Worm (Caenorhabditis elegans) whole organism, mixed stage, embryonic: ENCODE results near the gene myo-5.

Experiments
- M03D4.4 ChIP-seq: sonication (generic microtip); optimal IDR thresholded peaks from 2 replicates; lab custom pipeline; 2017; ENCODE audit warnings: mild to moderate bottlenecking, missing genetic modification characterization, missing compliant biosample characterization
- bed-3 ChIP-seq: fragments of 200-800 bp; sonication (Bioruptor generic); optimal IDR thresholded peaks from 3 replicates; lab custom pipeline; 2018; ENCODE audit warnings: mild to moderate bottlenecking, missing genetic modification characterization, moderate library complexity, missing compliant biosample characterization
- blmp-1 ChIP-seq: fragments of 150-350 bp; optimal IDR thresholded peaks from 2 replicates; lab custom pipeline; 2014; ENCODE audit warnings: missing biosample characterization, missing genetic modification characterization
- ceh-43 ChIP-seq: fragments of 200-800 bp; sonication (Bioruptor generic); optimal IDR thresholded peaks from 2 replicates; lab custom pipeline; 2018; ENCODE audit warnings: mild to moderate bottlenecking, missing genetic modification characterization, moderate library complexity, missing compliant biosample characterization
- ceh-83 ChIP-seq: fragments of 200-800 bp; sonication (Bioruptor generic); optimal IDR thresholded peaks from 2 replicates; lab custom pipeline; 2018; ENCODE audit warnings: mild to moderate bottlenecking, missing genetic modification characterization, missing compliant biosample characterization
- cnd-1 ChIP-seq: fragments of 200-800 bp; sonication (Bioruptor generic); optimal IDR thresholded peaks from 2 replicates; lab custom pipeline; 2018; ENCODE audit warnings: mild to moderate bottlenecking, missing genetic modification characterization, missing compliant biosample characterization
- drap-1 ChIP-seq: fragments of 200-800 bp; sonication (Bioruptor generic); optimal IDR thresholded peaks from 3 replicates; lab custom pipeline; 2018; ENCODE audit warnings: mild to moderate bottlenecking, missing genetic modification characterization, missing compliant biosample characterization
- elt-1 ChIP-seq: sonication (generic microtip); optimal IDR thresholded peaks from 2 replicates; lab custom pipeline; 2017; ENCODE audit warnings: missing genetic modification characterization, mild to moderate bottlenecking, missing compliant biosample characterization, antibody characterized with exemption, moderate library complexity, borderline replicate concordance; ENCODE audit not compliant: insufficient read depth
- elt-3 ChIP-seq: fragments of 150-350 bp; optimal IDR thresholded peaks from 2 replicates; lab custom pipeline; 2014; ENCODE audit warnings: missing biosample characterization, missing genetic modification characterization
- flh-1 ChIP-seq: fragments of 200-800 bp; sonication (Bioruptor generic); optimal IDR thresholded peaks from 2 replicates; lab custom pipeline; 2018; ENCODE audit warnings: mild to moderate bottlenecking, missing genetic modification characterization, moderate library complexity, missing compliant biosample characterization
- ham-2 ChIP-seq: fragments of 200-800 bp; sonication (Bioruptor generic); optimal IDR thresholded peaks from 2 replicates; lab custom pipeline; 2018; ENCODE audit warnings: mild to moderate bottlenecking, missing genetic modification characterization, missing compliant biosample characterization
- hlh-1 ChIP-seq: fragments of 150-350 bp; optimal IDR thresholded peaks from 2 replicates; lab custom pipeline; 2014; ENCODE audit warnings: missing biosample characterization, missing genetic modification reagents, missing genetic modification characterization
- lsy-2 ChIP-seq: fragments of 150-350 bp; optimal IDR thresholded peaks from 2 replicates; lab custom pipeline; 2014; ENCODE audit warnings: missing biosample characterization, missing genetic modification characterization
- mab-5 ChIP-seq: fragments of 150-350 bp; optimal IDR thresholded peaks from 2 replicates; lab custom pipeline; 2014; ENCODE audit warnings: missing biosample characterization, missing genetic modification characterization
- mls-2 ChIP-seq: sonication (generic microtip); optimal IDR thresholded peaks from 2 replicates; lab custom pipeline; 2016; ENCODE audit warnings: mild to moderate bottlenecking, missing genetic modification characterization, moderate library complexity, missing compliant biosample characterization
- nhr-12 ChIP-seq: fragments of 150-350 bp; optimal IDR thresholded peaks from 2 replicates; lab custom pipeline; 2014; ENCODE audit warnings: missing biosample characterization, missing genetic modification characterization
- nhr-2 ChIP-seq: fragments of 150-350 bp; optimal IDR thresholded peaks from 2 replicates; lab custom pipeline; 2014; ENCODE audit warnings: missing biosample characterization, missing genetic modification characterization
- nhr-237 ChIP-seq: fragments of 150-350 bp; optimal IDR thresholded peaks from 2 replicates; lab custom pipeline; 2014; ENCODE audit warnings: missing biosample characterization, missing genetic modification characterization
- nhr-28 ChIP-seq: fragments of 150-350 bp; optimal IDR thresholded peaks from 2 replicates; lab custom pipeline; 2014; ENCODE audit warnings: missing biosample characterization, missing genetic modification characterization
- nhr-76 ChIP-seq: sonication (generic microtip); optimal IDR thresholded peaks from 2 replicates; lab custom pipeline; 2017; ENCODE audit warnings: missing biosample characterization, missing genetic modification characterization
- pha-4 ChIP-seq: fragments of 150-350 bp; optimal IDR thresholded peaks from 2 replicates; lab custom pipeline; 2018; ENCODE audit warnings: missing biosample characterization, missing genetic modification reagents, missing genetic modification characterization
- sem-2 ChIP-seq: fragments of 200-800 bp; sonication (Bioruptor generic); optimal IDR thresholded peaks from 2 replicates; lab custom pipeline; 2018; ENCODE audit warnings: mild to moderate bottlenecking, missing genetic modification characterization, missing compliant biosample characterization
- snpc-4 ChIP-seq: fragments of 150-350 bp; optimal IDR thresholded peaks from 2 replicates; lab custom pipeline; 2014; ENCODE audit warnings: missing biosample characterization, missing genetic modification characterization
- sptf-1 ChIP-seq: sonication (generic microtip); optimal IDR thresholded peaks from 2 replicates; lab custom pipeline; 2017; ENCODE audit warnings: mild to moderate bottlenecking, missing genetic modification characterization, moderate library complexity, missing compliant biosample characterization
- tbx-8 ChIP-seq: fragments of 200-800 bp; sonication (Bioruptor generic); optimal IDR thresholded peaks from 2 replicates; lab custom pipeline; 2018; ENCODE audit warnings: mild to moderate bottlenecking, missing genetic modification characterization, moderate library complexity, missing compliant biosample characterization
- unc-39 ChIP-seq: fragments of 150-350 bp; optimal IDR thresholded peaks from 2 replicates; lab custom pipeline; 2014; ENCODE audit warnings: missing biosample characterization, missing genetic modification characterization
- unc-62 ChIP-seq: fragments of 150-350 bp; optimal IDR thresholded peaks from 2 replicates; lab custom pipeline; 2014; ENCODE audit warnings: missing biosample characterization, missing genetic modification reagents, missing genetic modification characterization
- ztf-11 ChIP-seq: fragments of 150-350 bp; optimal IDR thresholded peaks from 2 replicates; lab custom pipeline; 2014; ENCODE audit warnings: missing biosample characterization, missing genetic modification characterization

myo-5 gene

DNA sequence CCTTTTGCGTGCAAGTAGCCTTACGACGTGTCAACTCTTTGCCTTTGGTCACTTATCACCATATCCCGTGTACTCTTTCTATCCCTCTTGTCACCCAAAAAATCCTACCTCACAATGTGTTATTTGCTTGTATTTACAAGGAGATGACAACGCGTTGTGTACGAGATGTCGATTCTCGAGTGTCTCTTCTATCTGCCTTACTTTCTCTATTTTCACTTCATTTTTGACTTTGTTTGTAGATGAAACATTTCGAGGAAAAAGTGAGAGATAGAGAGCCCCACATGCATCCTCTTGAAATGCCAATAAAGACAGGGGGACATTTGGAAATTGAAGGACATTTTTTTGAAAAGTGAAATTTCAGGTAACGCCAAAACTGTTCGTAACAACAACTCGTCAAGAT lies 2.0 kb downstream of the myo-5 start:
- TF ChIP-seq nhr-237 (tag; lab: Kevin White, UChicago) (peak; percentile 4), unc-39 (tag; lab: Kevin White, UChicago) (no peak)
- TF ChIP-seq, all 35 proteins: peak for 1

DNA sequence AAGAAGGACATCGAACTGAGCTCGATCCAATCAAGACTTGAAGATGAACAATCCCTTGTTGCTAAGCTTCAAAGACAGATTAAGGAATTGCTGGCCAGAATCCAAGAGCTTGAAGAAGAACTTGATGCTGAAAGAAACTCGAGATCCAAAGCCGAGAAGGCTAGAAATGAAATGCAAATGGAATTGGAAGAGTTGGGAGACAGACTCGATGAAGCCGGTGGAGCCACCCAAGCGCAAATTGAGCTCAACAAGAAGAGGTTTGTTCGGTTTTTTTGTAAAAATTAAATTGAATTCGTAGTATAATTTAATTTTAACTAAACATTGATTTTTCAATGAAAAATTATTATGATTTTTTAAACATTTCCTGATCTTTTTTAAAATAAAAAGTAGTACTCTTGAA lies 5.8 kb downstream of the myo-5 start:
- TF ChIP-seq ztf-11 (no peak), ham-2 (GFP tag; lab: Kevin White, UChicago) (no peak), nhr-2 (tag; lab: Kevin White, UChicago) (no peak), unc-62 (GFP tag; lab: Kevin White, UChicago) (no peak), blmp-1 (tag; lab: Kevin White, UChicago) (no peak), pha-4 (tag; lab: Kevin White, UChicago) (no peak), elt-3 (tag; lab: Kevin White, UChicago) (no peak), nhr-76 (tag; lab: Kevin White, UChicago) (no peak), ceh-43 (GFP tag; lab: Kevin White, UChicago) (no peak), mls-2 (no peak), sptf-1 (tag; lab: Kevin White, UChicago) (no peak), ceh-83 (GFP tag; lab: Kevin White, UChicago) (no peak), nhr-12 (tag; lab: Kevin White, UChicago) (no peak), tbx-8 (GFP tag; lab: Kevin White, UChicago) (no peak), mab-5 (tag; lab: Kevin White, UChicago) (no peak), hlh-1 (no peak)

DNA sequence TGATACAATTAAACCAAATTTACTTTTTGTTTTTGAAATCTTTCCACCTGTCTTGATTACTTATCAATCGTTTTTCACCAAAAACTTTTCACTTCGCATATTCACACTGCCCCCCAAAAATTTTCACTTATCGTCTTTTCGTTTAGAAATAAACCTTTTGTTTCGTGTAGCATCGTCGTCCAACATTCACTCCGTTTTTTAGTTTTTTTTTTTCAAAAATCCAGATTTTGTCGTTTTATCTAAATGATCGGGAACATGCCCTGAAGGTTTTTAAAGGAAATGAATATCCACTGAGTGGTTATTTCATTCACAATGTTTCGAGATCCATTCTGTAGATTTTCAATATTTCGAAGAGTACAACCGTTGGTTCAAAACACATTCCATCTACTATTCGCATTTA lies 9.2 kb downstream of the myo-5 start, which contains the start of gene D1014.7:
Gene D1014.7 (plus strand): TSS at position 301 of the 400 bp plus-strand sequence.
- TF ChIP-seq nhr-76 (tag; lab: Kevin White, UChicago) (no peak), ceh-43 (GFP tag; lab: Kevin White, UChicago) (no peak), elt-3 (tag; lab: Kevin White, UChicago) (no peak), ham-2 (GFP tag; lab: Kevin White, UChicago) (no peak), tbx-8 (GFP tag; lab: Kevin White, UChicago) (no peak), mab-5 (tag; lab: Kevin White, UChicago) (no peak)
- TF ChIP-seq, all 35 proteins: peak for 0

DNA sequence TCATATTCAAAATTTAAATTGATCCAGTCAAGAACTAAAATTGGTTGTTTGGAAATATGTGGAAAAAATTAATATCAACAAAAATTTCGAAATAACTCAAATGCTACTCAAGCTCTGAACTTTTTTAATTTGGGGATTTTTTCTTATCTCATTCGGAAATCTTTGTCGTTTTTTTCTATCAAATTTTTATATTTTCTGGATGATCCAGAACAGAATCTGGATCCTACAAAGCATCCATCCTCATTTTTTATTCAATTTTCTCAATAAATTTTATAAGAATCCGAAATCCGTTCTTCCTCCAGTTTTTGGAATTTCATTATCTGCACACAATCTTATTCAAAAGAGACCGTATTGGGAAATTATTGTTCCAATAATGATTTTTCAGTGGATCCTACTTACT lies 12.1 kb downstream of the myo-5 start, which contains the start of gene D1014.6:
Gene D1014.6 (plus strand): TSS at position 301 of the 400 bp plus-strand sequence.
- TF ChIP-seq elt-3 (tag; lab: Kevin White, UChicago) (no peak), M03D4.4 (no peak), ceh-83 (GFP tag; lab: Kevin White, UChicago) (no peak), tbx-8 (GFP tag; lab: Kevin White, UChicago) (no peak)

DNA sequence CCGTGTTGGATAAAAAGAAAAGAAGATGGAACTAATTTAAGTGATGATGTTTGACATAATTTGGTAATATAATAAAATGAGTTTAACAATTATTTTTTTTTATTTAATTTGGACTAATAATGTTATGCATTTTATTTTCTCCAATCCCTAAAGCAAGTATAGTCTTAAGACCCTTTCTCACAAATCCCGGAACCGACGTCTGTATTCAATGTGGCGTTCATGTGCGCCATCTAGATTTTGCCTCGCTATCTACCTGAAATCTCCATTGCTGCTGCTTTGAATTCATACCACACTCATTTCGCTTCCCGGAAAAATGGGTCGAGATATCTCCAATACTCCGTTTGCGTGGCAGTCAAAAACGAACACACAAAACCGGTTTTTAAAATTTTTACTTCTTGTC lies 14.6 kb downstream of the myo-5 start, which contains the start of gene D1014.5:
Gene D1014.5 (plus strand): TSS at position 301 of the 400 bp plus-strand sequence.
- TF ChIP-seq nhr-12 (tag; lab: Kevin White, UChicago): no peak
- no peak for TF ChIP-seq nhr-2 (tag; lab: Kevin White, UChicago)
- no peak for TF ChIP-seq elt-1 (tag; lab: Kevin White, UChicago)
- TF ChIP-seq pha-4 (tag; lab: Kevin White, UChicago): no peak
- TF ChIP-seq tbx-8 (GFP tag; lab: Kevin White, UChicago): no peak
- no peak for TF ChIP-seq hlh-1
- no peak for TF ChIP-seq flh-1
- TF ChIP-seq ceh-83 (GFP tag; lab: Kevin White, UChicago): no peak
- no peak for TF ChIP-seq elt-3 (tag; lab: Kevin White, UChicago)
- no peak for TF ChIP-seq unc-62 (GFP tag; lab: Kevin White, UChicago)
- no peak for TF ChIP-seq bed-3
- TF ChIP-seq mls-2: no peak
- no peak for TF ChIP-seq unc-39 (tag; lab: Kevin White, UChicago)
- TF ChIP-seq drap-1 (GFP tag; lab: Kevin White, UChicago): no peak

DNA sequence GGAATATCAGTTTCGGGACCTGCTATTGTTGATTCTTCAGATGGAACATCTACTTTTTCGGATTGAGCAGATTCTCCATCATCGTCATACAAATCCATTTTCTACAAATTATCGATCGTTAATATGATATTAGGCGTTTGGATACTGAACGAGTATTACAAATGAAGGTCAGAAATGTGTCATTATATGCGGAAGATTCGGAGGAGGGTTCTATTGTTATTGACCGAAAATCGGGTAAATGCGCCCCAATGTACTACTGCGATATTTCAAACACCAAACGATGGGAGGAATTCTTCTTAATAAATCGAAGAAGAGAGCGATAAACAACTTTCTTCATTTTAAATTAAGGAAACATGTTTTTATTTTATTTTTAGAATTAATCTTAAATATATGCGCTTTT lies 20.5 kb downstream of the myo-5 start, which contains the start of gene spr-1:
Gene spr-1 (minus strand): TSS at position 101 of the 400 bp plus-strand sequence.
- no peak for TF ChIP-seq sptf-1 (tag; lab: Kevin White, UChicago)
- TF ChIP-seq blmp-1 (tag; lab: Kevin White, UChicago): no peak
- TF ChIP-seq mab-5 (tag; lab: Kevin White, UChicago): no peak
- TF ChIP-seq snpc-4 (tag; lab: Kevin White, UChicago): no peak
- no peak for TF ChIP-seq nhr-76 (tag; lab: Kevin White, UChicago)
- TF ChIP-seq nhr-28 (tag; lab: Kevin White, UChicago): no peak
- TF ChIP-seq ham-2 (GFP tag; lab: Kevin White, UChicago): no peak
- TF ChIP-seq drap-1 (GFP tag; lab: Kevin White, UChicago): no peak
- TF ChIP-seq nhr-2 (tag; lab: Kevin White, UChicago): no peak
- no peak for TF ChIP-seq hlh-1
- no peak for TF ChIP-seq lsy-2 (tag; lab: Kevin White, UChicago)
- TF ChIP-seq sem-2 (GFP tag; lab: Kevin White, UChicago): no peak
- TF ChIP-seq cnd-1 (tag; lab: Kevin White, UChicago): no peak
- TF ChIP-seq, all 35 proteins: peak for 0
